Worm (Caenorhabditis elegans) whole organism, L3 larva: Measurements from ENCODE around the gene F21A3.11.

Experiments
- R02D3.7 ChIP-seq: fragments of 150-350 bp; optimal IDR thresholded peaks from 2 replicates; lab custom pipeline; 2014; ENCODE audit warnings: missing biosample characterization, missing genetic modification characterization
- ZK546.5 ChIP-seq: sonication (generic microtip); optimal IDR thresholded peaks from 2 replicates; lab custom pipeline; 2017; ENCODE audit warnings: missing biosample characterization, missing genetic modification characterization
- aly-2 ChIP-seq: fragments of 150-350 bp; optimal IDR thresholded peaks from 2 replicates; lab custom pipeline; 2014; ENCODE audit warnings: missing biosample characterization, missing genetic modification characterization
- ama-1 ChIP-seq: fragments of 150-350 bp; optimal IDR thresholded peaks from 2 replicates; lab custom pipeline; 2018
- ceh-28 ChIP-seq: fragments of 150-350 bp; optimal IDR thresholded peaks from 2 replicates; lab custom pipeline; 2014; ENCODE audit warnings: missing biosample characterization, missing genetic modification reagents, missing genetic modification characterization
- ceh-9 ChIP-seq: sonication (generic microtip); optimal IDR thresholded peaks from 2 replicates; lab custom pipeline; 2018; ENCODE audit warnings: missing biosample characterization, missing genetic modification characterization
- daf-12 ChIP-seq: fragments of 150-350 bp; optimal IDR thresholded peaks from 2 replicates; lab custom pipeline; 2014; ENCODE audit warnings: missing biosample characterization, missing genetic modification reagents, missing genetic modification characterization
- egl-27 ChIP-seq: sonication (generic microtip); optimal IDR thresholded peaks from 4 replicates; lab custom pipeline; 2017; ENCODE audit warnings: missing biosample characterization, missing genetic modification reagents, missing genetic modification characterization
- egl-5 ChIP-seq: fragments of 150-350 bp; optimal IDR thresholded peaks from 2 replicates; lab custom pipeline; 2017; ENCODE audit warnings: missing biosample characterization, missing genetic modification reagents, missing genetic modification characterization, inconsistent platforms
- elt-1 ChIP-seq: fragments of 150-350 bp; optimal IDR thresholded peaks from 2 replicates; lab custom pipeline; 2014; ENCODE audit warnings: missing biosample characterization, missing genetic modification characterization
- elt-2 ChIP-seq: sonication (generic microtip); optimal IDR thresholded peaks from 2 replicates; lab custom pipeline; 2016; ENCODE audit warnings: missing genetic modification reagents, mild to moderate bottlenecking, missing genetic modification characterization, missing compliant biosample characterization
- elt-3 ChIP-seq, 3 experiments: fragments of 150-350 bp in 1 of 3; sonication (generic microtip) in 2 of 3; optimal IDR thresholded peaks; 2 replicates in 2 of 3; 4 replicates in 1 of 3; lab custom pipeline; 2014 to 2017; ENCODE audit warnings: missing biosample characterization in 3 of 3, missing genetic modification characterization in 3 of 3
- eor-1 ChIP-seq, 2 experiments: fragments of 150-350 bp; optimal IDR thresholded peaks; 2 replicates each; lab custom pipeline; 2014 to 2018; ENCODE audit warnings: missing biosample characterization in 2 of 2, missing genetic modification characterization in 2 of 2
- fkh-2 ChIP-seq: fragments of 150-350 bp; optimal IDR thresholded peaks from 2 replicates; lab custom pipeline; 2014; ENCODE audit warnings: missing biosample characterization, missing genetic modification reagents, missing genetic modification characterization
- fos-1 ChIP-seq: fragments of 150-350 bp; optimal IDR thresholded peaks from 2 replicates; lab custom pipeline; 2014; ENCODE audit warnings: missing biosample characterization, missing genetic modification characterization
- jun-1 ChIP-seq: fragments of 150-350 bp; optimal IDR thresholded peaks from 2 replicates; lab custom pipeline; 2014; ENCODE audit warnings: missing biosample characterization, missing genetic modification reagents, missing genetic modification characterization
- lin-15B ChIP-seq: fragments of 150-350 bp; optimal IDR thresholded peaks from 2 replicates; lab custom pipeline; 2014; ENCODE audit warnings: missing biosample characterization, missing genetic modification characterization
- lsy-12 ChIP-seq: sonication (generic microtip); optimal IDR thresholded peaks from 2 replicates; lab custom pipeline; 2016; ENCODE audit warnings: mild to moderate bottlenecking, missing genetic modification characterization, missing compliant biosample characterization
- mdl-1 ChIP-seq: fragments of 150-350 bp; optimal IDR thresholded peaks from 2 replicates; lab custom pipeline; 2014; ENCODE audit warnings: missing biosample characterization, missing genetic modification characterization
- mml-1 ChIP-seq: fragments of 150-350 bp; sonication (generic microtip); optimal IDR thresholded peaks from 3 replicates; lab custom pipeline; 2014; ENCODE audit warnings: missing biosample characterization, missing genetic modification characterization
- nfya-1 ChIP-seq: sonication (generic microtip); optimal IDR thresholded peaks from 2 replicates; lab custom pipeline; 2017; ENCODE audit warnings: missing genetic modification characterization, mild to moderate bottlenecking, missing compliant biosample characterization, antibody characterized with exemption, moderate library complexity; ENCODE audit not compliant: insufficient read depth
- nhr-11 ChIP-seq: fragments of 150-350 bp; optimal IDR thresholded peaks from 2 replicates; lab custom pipeline; 2014; ENCODE audit warnings: missing biosample characterization, missing genetic modification characterization
- nhr-23 ChIP-seq: fragments of 150-350 bp; optimal IDR thresholded peaks from 2 replicates; lab custom pipeline; 2014; ENCODE audit warnings: missing biosample characterization, missing genetic modification reagents, missing genetic modification characterization
- nhr-25 ChIP-seq: sonication (generic microtip); optimal IDR thresholded peaks from 2 replicates; lab custom pipeline; 2017; ENCODE audit warnings: missing biosample characterization, missing genetic modification characterization
- nhr-43 ChIP-seq: sonication (generic microtip); optimal IDR thresholded peaks from 2 replicates; lab custom pipeline; 2016; ENCODE audit warnings: mild to moderate bottlenecking, missing genetic modification characterization, missing compliant biosample characterization; ENCODE audit not compliant: poor library complexity, severe bottlenecking
- nhr-67 ChIP-seq: fragments of 150-350 bp; optimal IDR thresholded peaks from 2 replicates; lab custom pipeline; 2014; ENCODE audit warnings: missing biosample characterization, missing genetic modification characterization
- nhr-76 ChIP-seq: fragments of 150-350 bp; sonication (generic microtip); optimal IDR thresholded peaks from 5 replicates; lab custom pipeline; 2014; ENCODE audit warnings: missing biosample characterization, missing genetic modification characterization
- nhr-77 ChIP-seq: fragments of 150-350 bp; optimal IDR thresholded peaks from 2 replicates; lab custom pipeline; 2014; ENCODE audit warnings: missing biosample characterization, missing genetic modification characterization
- pha-4 ChIP-seq: fragments of 150-350 bp; optimal IDR thresholded peaks from 2 replicates; lab custom pipeline; 2014; ENCODE audit warnings: missing biosample characterization, missing genetic modification reagents, missing genetic modification characterization
- pqm-1 ChIP-seq: fragments of 150-350 bp; optimal IDR thresholded peaks from 2 replicates; lab custom pipeline; 2017; ENCODE audit warnings: missing biosample characterization, missing genetic modification characterization, inconsistent platforms
- sea-2 ChIP-seq: fragments of 150-350 bp; sonication (generic microtip); optimal IDR thresholded peaks from 4 replicates; lab custom pipeline; 2014; ENCODE audit warnings: missing biosample characterization, missing genetic modification reagents, missing genetic modification characterization
- skn-1 ChIP-seq: fragments of 150-350 bp; optimal IDR thresholded peaks from 2 replicates; lab custom pipeline; 2014; ENCODE audit warnings: missing biosample characterization, missing genetic modification characterization
- snpc-4 ChIP-seq: fragments of 150-350 bp; optimal IDR thresholded peaks from 2 replicates; lab custom pipeline; 2014; ENCODE audit warnings: missing biosample characterization, missing genetic modification characterization
- tbx-2 ChIP-seq: sonication (generic microtip); optimal IDR thresholded peaks from 2 replicates; lab custom pipeline; 2016; ENCODE audit warnings: mild to moderate bottlenecking, missing genetic modification characterization, missing compliant biosample characterization
- unc-39 ChIP-seq: sonication (generic microtip); optimal IDR thresholded peaks from 4 replicates; lab custom pipeline; 2017; ENCODE audit warnings: missing biosample characterization, missing genetic modification characterization
- unc-62 ChIP-seq: fragments of 150-350 bp; sonication (generic microtip); optimal IDR thresholded peaks from 4 replicates; lab custom pipeline; 2014; ENCODE audit warnings: missing biosample characterization, missing genetic modification reagents, missing genetic modification characterization
- zag-1 ChIP-seq: fragments of 150-350 bp; optimal IDR thresholded peaks from 2 replicates; lab custom pipeline; 2014; ENCODE audit warnings: missing biosample characterization, missing genetic modification characterization
- ztf-11 ChIP-seq: fragments of 150-350 bp; optimal IDR thresholded peaks from 2 replicates; lab custom pipeline; 2014; ENCODE audit warnings: missing biosample characterization, missing genetic modification characterization
- ztf-4 ChIP-seq: fragments of 150-350 bp; optimal IDR thresholded peaks from 2 replicates; lab custom pipeline; 2014; ENCODE audit warnings: missing biosample characterization, missing genetic modification characterization

The F21A3.11 gene

DNA sequence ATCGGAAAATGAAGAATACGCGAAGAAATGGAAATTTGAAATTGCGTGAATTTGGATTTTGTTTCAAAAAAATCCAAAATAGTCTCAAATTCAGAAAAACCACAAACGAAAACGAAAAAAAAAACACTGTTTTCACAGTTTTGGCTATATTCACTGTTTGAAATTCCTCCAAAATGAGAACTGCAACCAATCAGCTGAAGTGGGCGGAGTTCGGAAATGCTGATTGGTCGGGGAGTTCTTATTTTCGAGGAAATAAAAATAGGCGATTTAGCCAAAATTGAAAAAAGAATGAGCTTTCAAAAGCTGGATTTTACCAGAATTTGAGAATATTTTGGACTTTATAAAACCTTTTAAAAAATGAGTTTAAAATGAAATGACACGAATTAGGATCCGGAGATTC, 11.9 kb upstream of the F21A3.11 start, which contains the start of gene glb-14:
TSS of gene glb-14 (minus strand) at position 97 of the 400 bp plus-strand sequence.
- TF ChIP-seq jun-1 (tag; lab: Kevin White, UChicago) (no peak), nfya-1 (peak; percentile 80)
- TF ChIP-seq, all 47 proteins: peak for 1

DNA sequence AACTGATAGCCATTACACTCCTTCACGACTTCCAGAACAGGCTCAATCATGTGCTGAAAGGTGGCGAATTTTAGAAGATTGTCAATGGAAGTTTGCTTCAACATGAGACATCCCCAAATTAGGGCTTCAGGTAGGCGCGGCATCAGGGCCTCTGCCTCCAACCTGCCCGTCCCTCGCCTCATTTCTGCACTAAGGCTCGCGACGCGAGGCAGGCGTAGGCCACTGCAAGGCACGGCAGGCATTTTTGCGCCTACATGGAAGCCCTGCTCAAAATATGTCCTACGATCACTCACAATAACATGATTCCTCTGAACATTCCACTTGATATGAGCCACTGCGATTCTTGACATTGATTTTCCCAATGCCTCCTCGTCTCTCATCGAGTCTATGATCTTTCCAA, 10.2 kb upstream of the F21A3.11 start:
- no peak for TF ChIP-seq R02D3.7 (tag; lab: Kevin White, UChicago)
- TF ChIP-seq egl-5 (tag; lab: Kevin White, UChicago), result no peak
- TF ChIP-seq lin-15B, result no peak
- no peak for TF ChIP-seq nhr-77 (tag; lab: Kevin White, UChicago)
- no peak for TF ChIP-seq nhr-43 (tag; lab: Kevin White, UChicago)
- no peak for TF ChIP-seq mdl-1 (tag; lab: Kevin White, UChicago)
- no peak for TF ChIP-seq nhr-25 (tag; lab: Kevin White, UChicago)
- no peak for TF ChIP-seq ceh-9
- no peak for TF ChIP-seq fos-1 (tag; lab: Kevin White, UChicago)
- TF ChIP-seq nfya-1, result no peak

DNA sequence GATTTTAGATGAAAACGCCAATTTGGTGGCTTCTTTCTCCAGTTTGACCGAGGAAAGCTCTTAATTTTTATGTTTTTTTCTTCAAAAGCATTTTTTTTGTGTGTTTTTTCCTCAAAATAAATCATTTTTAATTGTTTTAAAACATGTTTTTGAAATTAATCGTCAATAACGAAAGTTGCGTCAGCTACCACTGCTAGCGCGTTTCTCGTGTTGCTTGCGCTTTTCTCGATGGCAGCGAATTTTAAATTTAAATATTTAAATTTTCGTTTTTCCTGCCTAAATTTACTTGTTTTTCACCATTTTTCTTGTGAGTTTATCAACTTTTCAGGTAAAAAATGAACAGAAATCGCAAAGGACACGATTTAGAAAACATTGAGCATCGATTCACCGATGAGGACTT, 4.9 kb upstream of the F21A3.11 start, which contains the start of gene prde-1:
TSS of gene prde-1 (plus strand) at position 322 of the 400 bp plus-strand sequence.
- no peak for TF ChIP-seq aly-2 (tag; lab: Kevin White, UChicago)
- no peak for TF ChIP-seq unc-39 (tag; lab: Kevin White, UChicago)
- TF ChIP-seq nhr-23 (tag; lab: Kevin White, UChicago), result no peak
- TF ChIP-seq mdl-1 (tag; lab: Kevin White, UChicago), result no peak
- TF ChIP-seq elt-1 (tag; lab: Kevin White, UChicago), result no peak
- no peak for TF ChIP-seq sea-2
- no peak for TF ChIP-seq nhr-25 (tag; lab: Kevin White, UChicago)
- no peak for TF ChIP-seq skn-1
- no peak for TF ChIP-seq elt-2 (tag; lab: Kevin White, UChicago)
- no peak for TF ChIP-seq nhr-76
- no peak for TF ChIP-seq ZK546.5 (tag; lab: Kevin White, UChicago)
- TF ChIP-seq unc-62 (GFP tag; lab: Kevin White, UChicago), result no peak
- TF ChIP-seq ztf-11 (tag; lab: Kevin White, UChicago), result no peak
- TF ChIP-seq nhr-43 (tag; lab: Kevin White, UChicago), result no peak
- TF ChIP-seq nfya-1, result no peak
- no peak for TF ChIP-seq pqm-1 (tag; lab: Kevin White, UChicago)
- TF ChIP-seq, all 47 proteins: peak for 0

DNA sequence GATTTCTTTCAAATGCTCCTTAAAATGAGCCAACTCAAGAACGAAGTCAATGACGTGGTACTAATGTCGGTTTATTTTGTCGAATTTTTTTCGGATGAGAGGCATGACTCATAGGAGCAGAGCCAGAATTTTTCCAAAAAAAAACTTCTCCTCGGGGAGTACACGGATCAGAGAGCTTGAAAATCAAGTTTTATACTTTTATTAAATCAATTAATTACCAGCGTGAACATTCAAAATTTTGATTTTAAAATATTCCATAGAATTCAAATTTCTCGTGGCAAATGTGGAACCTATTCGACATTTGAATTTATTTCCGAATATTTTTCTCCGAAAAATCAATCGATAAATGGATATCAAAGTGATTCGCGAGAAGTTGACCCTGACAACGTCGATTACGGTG, 3.3 kb upstream of the F21A3.11 start, which contains the start of gene F21A3.4:
TSS of gene F21A3.4 (plus strand) at position 301 of the 400 bp plus-strand sequence.
- no peak for TF ChIP-seq skn-1
- no peak for TF ChIP-seq ama-1 (lab: Kevin White, UChicago)
- TF ChIP-seq nhr-67, result no peak
- TF ChIP-seq eor-1 (tag; optimal IDR thresholded peaks at IDR 0.05; lab: Kevin White, UChicago), result no peak
- TF ChIP-seq ztf-4, result no peak
- no peak for TF ChIP-seq mdl-1 (tag; lab: Kevin White, UChicago)
- TF ChIP-seq nhr-77 (tag; lab: Kevin White, UChicago), result no peak
- no peak for TF ChIP-seq pha-4 (tag; lab: Kevin White, UChicago)
- TF ChIP-seq daf-12 (tag; lab: Kevin White, UChicago), result no peak
- TF ChIP-seq elt-3 (tag; optimal IDR thresholded peaks at IDR 0.05; lab: Kevin White, UChicago), result no peak
- TF ChIP-seq pqm-1 (tag; lab: Kevin White, UChicago), result no peak
- TF ChIP-seq nhr-23 (tag; lab: Kevin White, UChicago), result no peak
- TF ChIP-seq unc-62 (GFP tag; lab: Kevin White, UChicago), result no peak
- no peak for TF ChIP-seq mml-1 (tag; lab: Kevin White, UChicago)
- TF ChIP-seq ceh-9, result no peak
- TF ChIP-seq lin-15B, result no peak
- TF ChIP-seq tbx-2 (tag; lab: Kevin White, UChicago), result no peak
- TF ChIP-seq unc-39 (tag; lab: Kevin White, UChicago), result no peak
- TF ChIP-seq, all 47 proteins: peak for 0

DNA sequence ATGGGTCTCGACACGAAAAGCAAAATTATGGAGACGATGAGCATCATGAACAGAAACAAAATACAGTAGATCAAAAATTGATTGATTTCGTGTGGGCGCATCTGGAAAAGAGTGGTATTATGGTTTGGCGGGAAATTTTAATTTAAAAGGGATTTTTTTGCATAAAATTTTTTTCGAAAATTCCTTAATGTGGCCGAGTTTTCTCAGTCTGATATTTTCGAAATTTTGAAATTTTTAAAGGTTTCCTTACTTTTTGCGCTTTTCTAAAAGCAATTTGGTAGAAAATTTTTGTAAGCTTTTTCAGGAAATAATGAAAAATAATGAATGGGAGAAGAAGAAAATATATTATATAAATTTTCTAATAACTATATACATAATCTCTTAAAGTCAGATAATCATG, 852 bp upstream of the F21A3.11 start, which contains the start of gene F21A3.2:
TSS of gene F21A3.2 (minus strand) at position 101 of the 400 bp plus-strand sequence.
- TF ChIP-seq fkh-2 (tag; lab: Kevin White, UChicago) (no peak), ztf-11 (tag; lab: Kevin White, UChicago) (no peak), skn-1 (no peak), zag-1 (tag; lab: Kevin White, UChicago) (no peak), daf-12 (tag; lab: Kevin White, UChicago) (no peak), nhr-76 (no peak), nhr-25 (tag; lab: Kevin White, UChicago) (no peak), ceh-28 (tag; lab: Kevin White, UChicago) (no peak), elt-1 (tag; lab: Kevin White, UChicago) (no peak), egl-27 (tag; lab: Kevin White, UChicago) (no peak), jun-1 (tag; lab: Kevin White, UChicago) (no peak), lsy-12 (tag; lab: Kevin White, UChicago) (no peak), snpc-4 (tag; lab: Kevin White, UChicago) (no peak), nhr-11 (tag; lab: Kevin White, UChicago) (no peak), nhr-23 (tag; lab: Kevin White, UChicago) (no peak), fos-1 (tag; lab: Kevin White, UChicago) (no peak)
